Worm (Caenorhabditis elegans) whole organism, L4 larva: Measurements from ENCODE around the gene nuo-3.
A peak's percentile ranks its signal among the peaks of the same experiment; 100 is the strongest.
"Not testable (repeated sequence)": the region's sequence is repeated elsewhere in the genome, so short reads cannot be mapped to it uniquely, and the experiment has no call there.

Experiments
- R02D3.7 ChIP-seq: fragments of 150-350 bp; sonication (generic microtip); optimal IDR thresholded peaks from 3 replicates; lab custom pipeline; 2014; ENCODE audit warnings: missing biosample characterization, missing genetic modification characterization
- T20F7.1 ChIP-seq: fragments of 200-800 bp; sonication (Bioruptor generic); optimal IDR thresholded peaks from 2 replicates; lab custom pipeline; 2018; ENCODE audit warnings: mild to moderate bottlenecking, missing genetic modification characterization, missing compliant biosample characterization
- Y5F2A.4 ChIP-seq: fragments of 200-800 bp; sonication (Bioruptor generic); optimal IDR thresholded peaks from 2 replicates; lab custom pipeline; 2018; ENCODE audit warnings: mild to moderate bottlenecking, missing genetic modification characterization, missing compliant biosample characterization
- aha-1 ChIP-seq: fragments of 150-350 bp; peaks from one replicate; lab custom pipeline; 2014; ENCODE audit warnings: missing biosample characterization, missing genetic modification characterization
- ceh-32 ChIP-seq: sonication (generic microtip); optimal IDR thresholded peaks from 2 replicates; lab custom pipeline; 2016; ENCODE audit warnings: mild to moderate bottlenecking, missing genetic modification characterization, missing compliant biosample characterization; ENCODE audit not compliant: poor library complexity
- ces-1 ChIP-seq: fragments of 150-350 bp; sonication (generic microtip); optimal IDR thresholded peaks from 4 replicates; lab custom pipeline; 2014; ENCODE audit warnings: missing biosample characterization, missing genetic modification reagents, missing genetic modification characterization
- cey-2 ChIP-seq: sonication (generic microtip); optimal IDR thresholded peaks from 3 replicates; lab custom pipeline; 2017; ENCODE audit warnings: missing genetic modification characterization, mild to moderate bottlenecking, missing compliant biosample characterization, antibody characterized with exemption, borderline replicate concordance; ENCODE audit not compliant: insufficient read depth
- ctbp-1 ChIP-seq: fragments of 200-800 bp; sonication (Bioruptor generic); IDR thresholded peaks from 2 replicates; pipeline ENCODE4 v1.3.6; 2022; ENCODE audit warnings: missing genetic modification reagents, missing genetic modification characterization, missing compliant biosample characterization
- daf-12 ChIP-seq: fragments of 150-350 bp; optimal IDR thresholded peaks from 2 replicates; lab custom pipeline; 2014; ENCODE audit warnings: missing biosample characterization, missing genetic modification reagents, missing genetic modification characterization
- daf-16 ChIP-seq, 3 experiments: sonication (generic microtip); optimal IDR thresholded peaks; 2 replicates each; lab custom pipeline; 2016 to 2017; ENCODE audit warnings: missing genetic modification characterization in 3 of 3, missing genetic modification reagents in 3 of 3, mild to moderate bottlenecking in 2 of 3, missing compliant biosample characterization in 2 of 3, missing biosample characterization in 1 of 3, moderate library complexity in 1 of 3
- daf-19 ChIP-seq: fragments of 200-800 bp; sonication (Bioruptor generic); conservative IDR thresholded peaks from 2 replicates; pipeline ENCODE4 v1.3.6; 2022; ENCODE audit warnings: missing genetic modification characterization, missing compliant biosample characterization
- daf-8 ChIP-seq: fragments of 200-800 bp; sonication (Bioruptor generic); IDR thresholded peaks from 2 replicates; pipeline ENCODE4 v1.3.6; 2022; ENCODE audit warnings: missing genetic modification characterization, missing compliant biosample characterization
- dmd-6 ChIP-seq: fragments of 200-800 bp; sonication (Bioruptor generic); IDR thresholded peaks from 2 replicates; pipeline ENCODE4 v1.3.6; 2022; ENCODE audit warnings: missing genetic modification reagents, missing genetic modification characterization, missing compliant biosample characterization
- dve-1 ChIP-seq: sonication (generic microtip); optimal IDR thresholded peaks from 2 replicates; lab custom pipeline; 2017; ENCODE audit warnings: antibody characterized with exemption, mild to moderate bottlenecking, missing genetic modification characterization, missing compliant biosample characterization; ENCODE audit not compliant: insufficient read depth
- hif-1 ChIP-seq, 2 experiments: sonication (generic microtip); optimal IDR thresholded peaks; 2 replicates each; lab custom pipeline; 2016 to 2017; ENCODE audit warnings: missing compliant biosample characterization in 2 of 2, missing genetic modification characterization in 2 of 2, missing genetic modification reagents in 2 of 2, missing genotype in 2 of 2, mild to moderate bottlenecking in 1 of 2
- hlh-11 ChIP-seq: fragments of 200-800 bp; sonication (Bioruptor generic); optimal IDR thresholded peaks from 2 replicates; lab custom pipeline; 2018; ENCODE audit warnings: mild to moderate bottlenecking, missing genetic modification characterization, missing compliant biosample characterization
- hlh-30 ChIP-seq: sonication (generic microtip); optimal IDR thresholded peaks from 2 replicates; lab custom pipeline; 2017; ENCODE audit warnings: antibody characterized with exemption, mild to moderate bottlenecking, missing genetic modification characterization, missing compliant biosample characterization; ENCODE audit not compliant: insufficient read depth
- hmg-1.1 ChIP-seq: fragments of 200-800 bp; sonication (Bioruptor generic); IDR thresholded peaks from 2 replicates; pipeline ENCODE4 v1.3.6; 2022; ENCODE audit warnings: missing genetic modification reagents, missing genetic modification characterization, missing compliant biosample characterization
- lin-13 ChIP-seq: fragments of 150-350 bp; optimal IDR thresholded peaks from 2 replicates; lab custom pipeline; 2014; ENCODE audit warnings: missing biosample characterization, missing genetic modification reagents, missing genetic modification characterization
- lin-38 ChIP-seq: fragments of 200-800 bp; sonication (Bioruptor generic); IDR thresholded peaks from 2 replicates; pipeline ENCODE4 v1.3.6; 2022; ENCODE audit warnings: missing genetic modification reagents, missing genetic modification characterization, missing compliant biosample characterization
- lin-39 ChIP-seq: fragments of 150-350 bp; optimal IDR thresholded peaks from 2 replicates; lab custom pipeline; 2014; ENCODE audit warnings: missing biosample characterization, missing genetic modification reagents, missing genetic modification characterization
- lsy-2 ChIP-seq, 2 experiments: fragments of 150-350 bp in 1 of 2; sonication (generic microtip) in 1 of 2; optimal IDR thresholded peaks; 2 replicates each; lab custom pipeline; 2014 to 2017; ENCODE audit warnings: missing biosample characterization in 2 of 2, missing genetic modification characterization in 2 of 2
- madf-9 ChIP-seq: fragments of 200-800 bp; sonication (Bioruptor generic); conservative IDR thresholded peaks from 2 replicates; pipeline ENCODE4 v1.3.6; 2022; ENCODE audit warnings: missing genetic modification reagents, missing genetic modification characterization, missing compliant biosample characterization
- mdl-1 ChIP-seq, 2 experiments: fragments of 150-350 bp in 1 of 2; sonication (generic microtip) in 1 of 2; optimal IDR thresholded peaks; 2 replicates each; lab custom pipeline; 2014 to 2017; ENCODE audit warnings: missing biosample characterization in 2 of 2, missing genetic modification characterization in 2 of 2
- mep-1 ChIP-seq: fragments of 150-350 bp; sonication (generic microtip); optimal IDR thresholded peaks from 3 replicates; lab custom pipeline; 2014; ENCODE audit warnings: missing biosample characterization, missing genetic modification characterization
- mxl-2 ChIP-seq: fragments of 200-800 bp; sonication (Bioruptor generic); conservative IDR thresholded peaks from 2 replicates; pipeline ENCODE4 v1.3.6; 2022; ENCODE audit warnings: missing genetic modification reagents, missing genetic modification characterization, missing compliant biosample characterization
- mxl-3 ChIP-seq: fragments of 200-800 bp; sonication (Bioruptor generic); optimal IDR thresholded peaks from 2 replicates; lab custom pipeline; 2018; ENCODE audit warnings: mild to moderate bottlenecking, missing genetic modification characterization, missing compliant biosample characterization
- nhr-11 ChIP-seq: fragments of 150-350 bp; optimal IDR thresholded peaks from 2 replicates; lab custom pipeline; 2014; ENCODE audit warnings: missing biosample characterization, missing genetic modification characterization
- nhr-111 ChIP-seq: fragments of 200-800 bp; sonication (Bioruptor generic); optimal IDR thresholded peaks from 2 replicates; lab custom pipeline; 2018; ENCODE audit warnings: mild to moderate bottlenecking, missing genetic modification characterization, missing compliant biosample characterization
- nhr-28 ChIP-seq: fragments of 150-350 bp; optimal IDR thresholded peaks from 2 replicates; lab custom pipeline; 2014; ENCODE audit warnings: missing biosample characterization, missing genetic modification characterization
- nhr-76 ChIP-seq: fragments of 150-350 bp; optimal IDR thresholded peaks from 2 replicates; lab custom pipeline; 2014; ENCODE audit warnings: missing biosample characterization, missing genetic modification characterization
- pha-4 ChIP-seq, 2 experiments: fragments of 150-350 bp in 1 of 2; fragments of 200-800 bp in 1 of 2; sonication (Bioruptor generic) in 1 of 2; IDR thresholded peaks in 1 of 2; optimal IDR thresholded peaks in 1 of 2; 2 replicates each; pipeline versions ENCODE4 v1.3.6 to Lab custom; 2014 to 2022; ENCODE audit warnings: missing genetic modification characterization in 2 of 2, missing genetic modification reagents in 2 of 2, missing biosample characterization in 1 of 2, missing compliant biosample characterization in 1 of 2
- php-3 ChIP-seq: fragments of 200-800 bp; sonication (Bioruptor generic); IDR thresholded peaks from 2 replicates; pipeline ENCODE4 v1.3.6; 2022; ENCODE audit warnings: missing genetic modification reagents, missing genetic modification characterization, missing compliant biosample characterization
- pqm-1 ChIP-seq: sonication (generic microtip); optimal IDR thresholded peaks from 2 replicates; lab custom pipeline; 2017; ENCODE audit warnings: missing biosample characterization, missing genetic modification characterization
- saeg-2 ChIP-seq: fragments of 200-800 bp; sonication (Bioruptor generic); IDR thresholded peaks from 2 replicates; pipeline ENCODE4 v1.3.6; 2022; ENCODE audit warnings: missing genetic modification reagents, missing genetic modification characterization, missing compliant biosample characterization
- snpc-1.2 ChIP-seq: fragments of 200-800 bp; sonication (Bioruptor generic); IDR thresholded peaks from 2 replicates; pipeline ENCODE4 v1.3.6; 2022; ENCODE audit warnings: missing genetic modification reagents, missing genetic modification characterization, missing compliant biosample characterization
- tag-97 ChIP-seq: fragments of 200-800 bp; sonication (Bioruptor generic); IDR thresholded peaks from 2 replicates; pipeline ENCODE4 v1.3.6; 2022; ENCODE audit warnings: missing genetic modification characterization, missing compliant biosample characterization
- unc-62 ChIP-seq, 3 experiments: fragments of 150-350 bp in 1 of 3; sonication (generic microtip); optimal IDR thresholded peaks in 2 of 3; peaks in 1 of 3; 1 replicate in 1 of 3; 2 replicates in 2 of 3; lab custom pipeline; 2014 to 2017; ENCODE audit warnings: missing biosample characterization in 3 of 3, missing genetic modification characterization in 3 of 3, missing genetic modification reagents in 3 of 3, missing genotype in 1 of 3
- zag-1 ChIP-seq: fragments of 150-350 bp; optimal IDR thresholded peaks from 2 replicates; lab custom pipeline; 2014; ENCODE audit warnings: missing biosample characterization, missing genetic modification characterization
- ztf-11 ChIP-seq: fragments of 150-350 bp; optimal IDR thresholded peaks from 2 replicates; lab custom pipeline; 2014; ENCODE audit warnings: missing biosample characterization, missing genetic modification characterization

The nuo-3 gene

DNA sequence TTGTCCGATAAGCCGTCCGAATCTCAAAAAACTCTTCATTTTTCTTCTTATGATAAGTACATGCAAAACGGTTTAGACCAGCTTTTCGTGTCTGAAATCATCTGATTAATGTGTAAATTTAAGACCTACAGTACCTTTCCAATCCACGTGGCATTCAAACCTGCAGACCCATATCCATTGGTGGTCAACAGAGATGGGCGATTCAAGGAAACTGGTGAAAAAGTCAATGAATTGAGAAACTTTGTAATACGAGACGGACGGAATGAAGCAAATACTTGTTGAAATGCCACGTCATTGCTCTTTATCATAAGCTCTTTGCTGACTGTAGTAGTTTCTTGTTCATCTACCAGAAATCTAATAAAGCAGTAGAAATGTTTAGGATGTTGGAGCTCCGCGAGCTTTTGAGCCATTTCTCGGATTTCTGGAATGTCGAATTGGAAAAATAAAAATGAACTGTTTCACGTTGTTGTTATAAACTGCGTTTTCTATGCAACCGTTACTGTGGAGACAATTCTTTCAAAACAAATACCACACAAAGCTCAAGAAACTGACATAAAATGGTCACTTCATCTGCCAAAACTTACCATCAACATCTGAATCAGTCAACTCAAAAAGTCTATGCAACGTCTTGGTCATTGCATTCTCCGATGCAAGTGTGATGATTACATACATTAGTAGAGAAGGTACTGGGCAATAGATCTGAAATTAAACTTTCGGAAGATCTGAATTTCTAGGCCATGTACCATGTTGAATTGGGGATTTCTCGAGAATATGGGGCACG, 33.2 kb downstream of the nuo-3 start:
- TF ChIP-seq daf-16 (GFP tag; optimal IDR thresholded peaks at IDR 0.05; lab: Kevin White, UChicago), result no peak
- TF ChIP-seq daf-16 (tag; optimal IDR thresholded peaks at IDR 0.05; lab: Kevin White, UChicago), result peak; percentile 23
- no peak for TF ChIP-seq daf-8
- peak; percentile 86 for TF ChIP-seq aha-1 (tag; lab: Kevin White, UChicago)

DNA sequence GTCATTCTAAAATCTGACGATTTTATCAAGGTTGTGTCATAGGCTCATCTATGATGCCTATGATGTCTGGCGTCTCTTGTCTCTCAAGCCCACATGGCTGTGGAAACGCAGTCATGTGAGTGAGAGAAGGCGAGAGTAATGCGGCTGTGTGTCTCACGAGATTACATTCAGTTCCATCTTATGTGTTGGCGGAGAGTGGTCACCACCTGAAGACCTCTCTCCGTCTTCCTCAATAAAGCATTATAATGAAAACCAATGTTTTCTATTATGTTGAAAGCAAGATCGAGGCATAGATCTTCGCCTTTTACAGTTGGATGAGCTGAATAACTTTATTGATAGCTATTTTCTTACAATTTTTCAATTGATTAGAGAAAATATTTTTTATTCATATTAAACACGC, 34.0 kb downstream of the nuo-3 start:
- TF ChIP-seq lin-38 (GFP tag; lab: Robert Waterston, UW) (peak; percentile 51), hlh-30 (tag; lab: Kevin White, UChicago) (peak; percentile 97), nhr-28 (tag; lab: Kevin White, UChicago) (peak; percentile 33), hlh-11 (peak; percentile 80), mxl-3 (GFP tag; lab: Kevin White, UChicago) (peak; percentile 69), dmd-6 (GFP tag; lab: Robert Waterston, UW) (peak; percentile 66), daf-19 (GFP tag; lab: Robert Waterston, UW) (0 out of 2 replicates have a peak, but pooled peaks have one; percentile 43), mdl-1 (tag; optimal IDR thresholded peaks at IDR 0.05; lab: Kevin White, UChicago) (peak; percentile 51 to 90), T20F7.1 (GFP tag; lab: Kevin White, UChicago) (peak; percentile 63), madf-9 (GFP tag; lab: Robert Waterston, UW) (0 out of 2 replicates have a peak, but pooled peaks have one; percentile 25), unc-62 (GFP tag; optimal IDR thresholded peaks at IDR 0.05 in 1 of 2; lab: Kevin White, UChicago) (peak in 1 of 2 experiments; percentile 96), hif-1 (tag; optimal IDR thresholded peaks at IDR 0.05; lab: Kevin White, UChicago) (peak in 1 of 2 experiments; percentile 17), lsy-2 (tag; optimal IDR thresholded peaks at IDR 0.05; lab: Kevin White, UChicago) (peak in 1 of 2 experiments; percentile 40), saeg-2 (0 out of 2 replicates have a peak, but pooled peaks have one; percentile 44), mep-1 (tag; lab: Kevin White, UChicago) (peak; percentile 36), hmg-1.1 (GFP tag; lab: Robert Waterston, UW) (peak; percentile 84; the same call in 1 of the 2 replicates), mxl-2 (GFP tag; lab: Robert Waterston, UW) (0 out of 2 replicates have a peak, but pooled peaks have one; percentile 44), nhr-11 (tag; lab: Kevin White, UChicago) (peak; percentile 39), dve-1 (tag; lab: Kevin White, UChicago) (peak; percentile 62), ctbp-1 (0 out of 2 replicates have a peak, but pooled peaks have one; percentile 18)
- not testable (repeated sequence) for TF ChIP-seq unc-62 (tag; optimal IDR thresholded peaks at IDR 0.05; lab: Kevin White, UChicago)

- TF ChIP-seq lin-39 (tag; lab: Kevin White, UChicago) (no peak), php-3 (GFP tag; lab: Robert Waterston, UW) (no peak), snpc-1.2 (GFP tag; lab: Robert Waterston, UW) (no peak), ces-1 (GFP tag; lab: Kevin White, UChicago) (no peak), nhr-111 (no peak), lin-13 (GFP tag; lab: Kevin White, UChicago) (no peak), tag-97 (GFP tag; lab: Robert Waterston, UW) (no peak), hmg-1.1 (GFP tag; lab: Robert Waterston, UW) (no peak), zag-1 (tag; lab: Kevin White, UChicago) (no peak), Y5F2A.4 (no peak), cey-2 (tag; lab: Kevin White, UChicago) (no peak), daf-12 (no peak), madf-9 (GFP tag; lab: Robert Waterston, UW) (no peak), pha-4 (GFP tag; IDR thresholded peaks at IDR 0.05; lab: Robert Waterston, UW) (no peak), pha-4 (tag; optimal IDR thresholded peaks at IDR 0.05; lab: Kevin White, UChicago) (no peak), ceh-32 (no peak), pqm-1 (no peak), R02D3.7 (tag; lab: Kevin White, UChicago) (no peak), saeg-2 (no peak), ztf-11 (tag; lab: Kevin White, UChicago) (no peak), nhr-76 (tag; lab: Kevin White, UChicago) (no peak)
These were observed 36.5 kb downstream of the nuo-3 start, which contains the start of gene ptp-5.2 for ce11 chrIV:14760845-14761244. Gene ptp-5.2, minus strand, starts transcription at chrIV:14760945.
